Worm (Caenorhabditis elegans) whole organism, mixed stage, embryonic: ENCODE data around the gene rpi-1.

Experiments used
- blmp-1 ChIP-seq: fragments of 150-350 bp; optimal IDR thresholded peaks from 2 replicates; lab custom pipeline; 2014; ENCODE audit warnings: missing biosample characterization, missing genetic modification characterization
- ces-1 ChIP-seq: fragments of 150-350 bp; optimal IDR thresholded peaks from 2 replicates; lab custom pipeline; 2014; ENCODE audit warnings: missing biosample characterization, missing genetic modification reagents, missing genetic modification characterization
- nhr-237 ChIP-seq: fragments of 150-350 bp; optimal IDR thresholded peaks from 2 replicates; lab custom pipeline; 2014; ENCODE audit warnings: missing biosample characterization, missing genetic modification characterization
- pha-4 ChIP-seq: fragments of 150-350 bp; optimal IDR thresholded peaks from 2 replicates; lab custom pipeline; 2018; ENCODE audit warnings: missing biosample characterization, missing genetic modification reagents, missing genetic modification characterization
- sptf-1 ChIP-seq: sonication (generic microtip); optimal IDR thresholded peaks from 2 replicates; lab custom pipeline; 2017; ENCODE audit warnings: mild to moderate bottlenecking, missing genetic modification characterization, moderate library complexity, missing compliant biosample characterization

DNA sequence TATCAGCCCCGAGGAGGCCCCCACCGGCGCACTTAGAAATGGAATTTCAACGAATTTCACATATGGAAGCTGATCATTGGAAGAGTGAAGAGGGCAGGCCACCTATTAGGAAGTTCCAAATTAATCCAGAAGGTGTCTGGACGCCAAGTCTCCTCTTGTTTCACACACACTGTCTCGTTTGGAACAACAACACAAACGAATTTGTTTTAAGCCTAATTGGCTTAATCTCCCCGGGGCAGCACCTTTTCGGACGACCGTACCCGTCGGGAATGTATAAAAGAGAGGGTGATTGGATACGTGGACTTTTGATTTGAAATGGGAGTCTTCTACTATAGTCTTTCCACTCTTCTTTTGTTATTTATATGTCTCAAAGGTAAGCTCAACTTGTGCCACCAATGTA lies 46.2 kb downstream of the rpi-1 start, which contains the start of gene mltn-3:
- TF ChIP-seq nhr-237 (tag; lab: Kevin White, UChicago) (no peak), sptf-1 (no peak), pha-4 (no peak), ces-1 (no peak), blmp-1 (tag; lab: Kevin White, UChicago) (no peak)
